Worm (Caenorhabditis elegans) whole organism, early embryonic: ENCODE measurements around the gene ZK354.3.

Source experiments
- B0310.2 ChIP-seq: sonication (generic microtip); optimal IDR thresholded peaks from 2 replicates; lab custom pipeline; 2016; ENCODE audit warnings: mild to moderate bottlenecking, missing genetic modification characterization, missing compliant biosample characterization
- ets-7 ChIP-seq: sonication (generic microtip); optimal IDR thresholded peaks from 2 replicates; lab custom pipeline; 2016; ENCODE audit warnings: missing genotype, missing genetic modification characterization, missing compliant biosample characterization
- hmbx-1 ChIP-seq: sonication (generic microtip); optimal IDR thresholded peaks from 2 replicates; lab custom pipeline; 2016; ENCODE audit warnings: mild to moderate bottlenecking, missing genetic modification characterization, missing compliant biosample characterization
- sea-1 ChIP-seq: fragments of 200-800 bp; sonication (Bioruptor generic); conservative IDR thresholded peaks from 2 replicates; pipeline ENCODE4 v1.3.6; 2022; ENCODE audit warnings: missing genetic modification characterization, missing compliant biosample characterization
- tbx-37 ChIP-seq: fragments of 200-800 bp; sonication (Bioruptor generic); conservative IDR thresholded peaks from 2 replicates; pipeline ENCODE4 v1.3.6; 2022; ENCODE audit warnings: missing genetic modification reagents, missing genetic modification characterization, missing compliant biosample characterization

DNA sequence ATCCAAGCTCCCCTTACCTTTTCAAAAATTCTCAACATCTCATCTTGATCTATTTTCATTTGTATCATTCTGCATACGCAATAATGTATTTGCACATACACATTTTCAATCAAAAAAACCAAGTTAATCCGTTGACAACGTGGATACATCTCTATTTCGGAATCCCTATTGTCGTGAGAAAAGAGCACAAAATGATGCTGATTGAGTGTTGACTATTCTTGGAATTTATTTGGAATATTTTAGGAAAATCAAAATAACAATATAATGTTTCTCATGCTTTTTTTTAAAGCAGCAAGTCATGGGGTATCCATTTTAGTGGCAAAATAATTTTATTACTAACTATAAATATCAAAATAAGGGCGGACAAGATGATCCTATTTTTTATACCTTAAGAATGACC is 28.4 kb upstream of the ZK354.3 start:
- TF ChIP-seq tbx-37 (GFP tag; lab: Robert Waterston, UW) (no peak), B0310.2 (tag; lab: Kevin White, UChicago) (no peak), hmbx-1 (tag; lab: Kevin White, UChicago) (no peak), ets-7 (tag; lab: Kevin White, UChicago) (no peak), sea-1 (GFP tag; lab: Robert Waterston, UW) (no peak)
